Fruit fly (Drosophila melanogaster) whole organism, prepupa: ENCODE data around the gene dah.

ENCODE experiments used
- Blimp-1 ChIP-seq: fragments of 200-800 bp; sonication (Bioruptor generic); optimal IDR thresholded peaks from 3 replicates; lab custom pipeline; 2017; ENCODE audit warnings: missing biosample characterization, missing genetic modification characterization, mild to moderate bottlenecking, moderate library complexity, missing genetic modification reagents
- CG10631 ChIP-seq: fragments of 200-800 bp; sonication (Bioruptor generic); optimal IDR thresholded peaks from 2 replicates; lab custom pipeline; 2016; ENCODE audit warnings: missing biosample characterization, missing genetic modification characterization
- CG10669 ChIP-seq: fragments of 200-800 bp; sonication (Bioruptor generic); optimal IDR thresholded peaks from 3 replicates; lab custom pipeline; 2018; ENCODE audit warnings: missing biosample characterization, mild to moderate bottlenecking, missing genetic modification characterization, moderate library complexity
- CG11294 ChIP-seq: fragments of 200-800 bp; sonication (Bioruptor generic); IDR thresholded peaks from 2 replicates; pipeline ENCODE4 v1.3.6; 2022; ENCODE audit warnings: missing biosample characterization, missing genetic modification characterization
- CG11902 ChIP-seq: fragments of 200-800 bp; sonication (Bioruptor generic); optimal IDR thresholded peaks from 3 replicates; lab custom pipeline; 2016; ENCODE audit warnings: missing biosample characterization, missing genetic modification characterization
- CG15336 ChIP-seq: fragments of 200-800 bp; sonication (Bioruptor generic); IDR thresholded peaks from 2 replicates; pipeline ENCODE4 v1.3.6; 2022; ENCODE audit warnings: missing biosample characterization, missing genetic modification characterization
- CG1621 ChIP-seq: fragments of 200-800 bp; sonication (Bioruptor generic); optimal IDR thresholded peaks from 3 replicates; lab custom pipeline; 2018; ENCODE audit warnings: missing biosample characterization, mild to moderate bottlenecking, missing genetic modification characterization
- CG16779 ChIP-seq: fragments of 200-800 bp; sonication (Bioruptor generic); optimal IDR thresholded peaks from 3 replicates; lab custom pipeline; 2017; ENCODE audit warnings: missing biosample characterization, mild to moderate bottlenecking, missing genetic modification characterization
- CG3032 ChIP-seq: fragments of 200-800 bp; optimal IDR thresholded peaks from 2 replicates; lab custom pipeline; 2019; ENCODE audit warnings: missing biosample characterization, mild to moderate bottlenecking, missing genetic modification characterization, moderate library complexity
- CG34406 ChIP-seq: fragments of 200-800 bp; sonication (Bioruptor generic); optimal IDR thresholded peaks from 3 replicates; lab custom pipeline; 2016; ENCODE audit warnings: missing biosample characterization, missing genetic modification characterization
- CG3919 ChIP-seq: fragments of 200-800 bp; sonication (Bioruptor generic); optimal IDR thresholded peaks from 3 replicates; lab custom pipeline; 2016; ENCODE audit warnings: missing biosample characterization, missing genetic modification characterization
- CG6163 ChIP-seq: fragments of 200-800 bp; sonication (Bioruptor generic); IDR thresholded peaks from 3 replicates; pipeline ENCODE4 v1.3.6; 2022; ENCODE audit warnings: missing biosample characterization, missing genetic modification characterization
- CG6792 ChIP-seq: fragments of 200-800 bp; sonication (Bioruptor generic); optimal IDR thresholded peaks from 3 replicates; lab custom pipeline; 2016; ENCODE audit warnings: missing biosample characterization, missing genetic modification characterization
- CG7368 ChIP-seq: fragments of 200-800 bp; sonication (Bioruptor generic); optimal IDR thresholded peaks from 3 replicates; lab custom pipeline; 2016; ENCODE audit warnings: missing biosample characterization, missing genetic modification characterization
- CG8119 ChIP-seq: fragments of 200-800 bp; sonication (Bioruptor generic); IDR thresholded peaks from 3 replicates; pipeline ENCODE4 v1.3.6; 2022; ENCODE audit warnings: missing biosample characterization, missing genetic modification characterization
- CG8319 ChIP-seq: fragments of 200-800 bp; sonication (Bioruptor generic); optimal IDR thresholded peaks from 3 replicates; lab custom pipeline; 2016; ENCODE audit warnings: missing biosample characterization, missing genetic modification characterization
- CG8632 ChIP-seq: fragments of 200-800 bp; sonication (Bioruptor generic); optimal IDR thresholded peaks from 3 replicates; lab custom pipeline; 2016; ENCODE audit warnings: missing biosample characterization, missing genetic modification characterization
- CG9139 ChIP-seq: fragments of 200-800 bp; sonication (Bioruptor generic); optimal IDR thresholded peaks from 3 replicates; lab custom pipeline; 2017; ENCODE audit warnings: missing biosample characterization, mild to moderate bottlenecking, missing genetic modification characterization
- Eip75B ChIP-seq: fragments of 200-800 bp; sonication (Bioruptor generic); optimal IDR thresholded peaks from 3 replicates; lab custom pipeline; 2016; ENCODE audit warnings: missing biosample characterization, missing genetic modification characterization
- Eip78C ChIP-seq: fragments of 200-800 bp; sonication (Bioruptor generic); peaks from one replicate; lab custom pipeline; 2016; ENCODE audit warnings: missing biosample characterization, missing genetic modification characterization
- Ets21C ChIP-seq: fragments of 200-800 bp; sonication (Bioruptor generic); optimal IDR thresholded peaks from 3 replicates; lab custom pipeline; 2016; ENCODE audit warnings: missing biosample characterization, missing genetic modification characterization
- Ets96B ChIP-seq: fragments of 200-800 bp; optimal IDR thresholded peaks from 2 replicates; lab custom pipeline; 2019; ENCODE audit warnings: missing biosample characterization, mild to moderate bottlenecking, missing genetic modification characterization, moderate library complexity
- Hr38 ChIP-seq: sonication (Bioruptor generic); optimal IDR thresholded peaks from 2 replicates; lab custom pipeline; 2016; ENCODE audit warnings: missing biosample characterization, missing genetic modification characterization
- Hr39 ChIP-seq: fragments of 200-800 bp; sonication (Bioruptor generic); optimal IDR thresholded peaks from 2 replicates; lab custom pipeline; 2016; ENCODE audit warnings: missing biosample characterization, missing genetic modification characterization
- Met ChIP-seq: fragments of 200-800 bp; sonication (Bioruptor generic); optimal IDR thresholded peaks from 3 replicates; lab custom pipeline; 2016; ENCODE audit warnings: missing biosample characterization, missing genetic modification characterization
- Smox ChIP-seq: fragments of 200-800 bp; sonication (Bioruptor generic); optimal IDR thresholded peaks from 3 replicates; lab custom pipeline; 2016; ENCODE audit warnings: missing biosample characterization, missing genetic modification characterization
- Sox102F ChIP-seq: fragments of 200-800 bp; sonication (Bioruptor generic); optimal IDR thresholded peaks from 2 replicates; lab custom pipeline; 2016; ENCODE audit warnings: missing biosample characterization, mild to moderate bottlenecking, missing genetic modification characterization
- Sox14 ChIP-seq: fragments of 200-800 bp; sonication (Bioruptor generic); optimal IDR thresholded peaks from 3 replicates; lab custom pipeline; 2016; ENCODE audit warnings: missing biosample characterization, missing genetic modification characterization
- achi ChIP-seq: fragments of 200-800 bp; sonication (Bioruptor generic); optimal IDR thresholded peaks from 3 replicates; lab custom pipeline; 2016; ENCODE audit warnings: missing biosample characterization, missing genetic modification characterization
- acj6 ChIP-seq: fragments of 200-800 bp; sonication (Bioruptor generic); optimal IDR thresholded peaks from 3 replicates; lab custom pipeline; 2016; ENCODE audit warnings: missing biosample characterization, missing genetic modification characterization
- cyc ChIP-seq: fragments of 200-800 bp; sonication (Bioruptor generic); optimal IDR thresholded peaks from 3 replicates; lab custom pipeline; 2016; ENCODE audit warnings: missing biosample characterization, missing genetic modification characterization
- dac ChIP-seq: fragments of 200-800 bp; sonication (Bioruptor generic); optimal IDR thresholded peaks from 2 replicates; lab custom pipeline; 2017; ENCODE audit warnings: missing biosample characterization, mild to moderate bottlenecking, missing genetic modification characterization
- esn ChIP-seq: fragments of 200-800 bp; sonication (Bioruptor generic); optimal IDR thresholded peaks from 2 replicates; lab custom pipeline; 2016; ENCODE audit warnings: missing biosample characterization, mild to moderate bottlenecking, missing genetic modification characterization, moderate library complexity
- fd59A ChIP-seq: fragments of 200-800 bp; sonication (Bioruptor generic); optimal IDR thresholded peaks from 2 replicates; lab custom pipeline; 2017; ENCODE audit warnings: missing biosample characterization, mild to moderate bottlenecking, missing genetic modification characterization, missing genetic modification reagents
- fd85E ChIP-seq: fragments of 200-800 bp; sonication (Bioruptor generic); optimal IDR thresholded peaks from 3 replicates; lab custom pipeline; 2016; ENCODE audit warnings: missing biosample characterization, missing genetic modification characterization
- fkh ChIP-seq: fragments of 200-800 bp; sonication (Bioruptor generic); optimal IDR thresholded peaks from 3 replicates; lab custom pipeline; 2017; ENCODE audit warnings: missing biosample characterization, mild to moderate bottlenecking, missing genetic modification characterization, moderate library complexity
- lz ChIP-seq: fragments of 200-800 bp; sonication (Bioruptor generic); optimal IDR thresholded peaks from 3 replicates; lab custom pipeline; 2016; ENCODE audit warnings: missing biosample characterization, missing genetic modification characterization
- ss ChIP-seq, 2 experiments: fragments of 200-800 bp; sonication (Bioruptor generic); optimal IDR thresholded peaks; 2 replicates in 1 of 2; 3 replicates in 1 of 2; lab custom pipeline; 2017 to 2018; ENCODE audit warnings: mild to moderate bottlenecking in 2 of 2, missing biosample characterization in 2 of 2, missing genetic modification characterization in 2 of 2, moderate library complexity in 1 of 2
- svp ChIP-seq: fragments of 200-800 bp; sonication (Bioruptor generic); peaks from one replicate; lab custom pipeline; 2016; ENCODE audit warnings: missing biosample characterization, missing genetic modification characterization
- vri ChIP-seq: fragments of 200-800 bp; sonication (Bioruptor generic); optimal IDR thresholded peaks from 3 replicates; lab custom pipeline; 2016; ENCODE audit warnings: missing biosample characterization, mild to moderate bottlenecking, missing genetic modification characterization

The dah gene

DNA sequence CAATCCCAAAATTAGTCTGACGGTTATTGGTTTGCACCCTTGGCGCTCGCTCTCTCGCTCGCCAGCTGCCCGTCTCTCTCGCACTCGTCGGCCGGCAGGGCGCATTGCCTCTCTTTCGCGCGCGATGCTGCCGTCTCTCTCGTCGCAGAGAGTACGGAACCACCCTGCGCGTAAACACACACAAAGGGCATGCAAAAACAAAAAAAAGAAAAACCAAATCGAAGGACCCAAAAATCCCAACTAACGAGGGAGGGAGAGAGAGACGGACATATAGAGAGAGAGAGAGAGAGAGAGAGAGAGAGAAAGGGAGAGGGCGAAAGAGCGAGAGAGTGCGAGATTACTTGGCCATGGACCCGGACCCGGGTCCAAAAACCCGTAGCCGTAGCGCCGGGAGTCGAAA lies 28.3 kb downstream of the dah start:
- TF ChIP-seq cyc (GFP tag; lab: Kevin White, UChicago) (no peak), CG9139 (GFP tag; lab: Kevin White, UChicago) (no peak)
- TF ChIP-seq, all 60 proteins: peak for 0

DNA sequence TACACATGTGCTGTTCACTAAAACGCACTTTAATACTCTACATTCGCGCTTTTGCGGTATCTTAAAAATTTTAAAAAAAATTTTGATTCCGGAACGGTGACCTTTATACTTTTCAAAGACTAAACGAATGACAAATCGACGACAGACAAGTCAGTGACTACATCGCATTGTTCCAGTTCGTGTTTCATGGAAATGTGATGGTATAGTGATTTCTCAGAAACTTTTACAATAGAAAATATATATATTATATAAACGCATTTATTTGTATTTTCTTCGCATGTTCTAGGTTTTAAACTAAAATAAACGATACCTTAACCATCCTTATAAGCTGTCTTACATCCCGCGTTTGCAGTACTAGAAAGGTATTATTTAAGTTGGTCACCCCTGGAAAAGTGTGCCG lies 32.8 kb downstream of the dah start, which contains the start of gene Pp1-13C:
Gene Pp1-13C, minus strand, starts transcription at position 101 of the 400 bp plus-strand sequence.
- TF ChIP-seq fd59A (GFP tag; lab: Kevin White, UChicago) (no peak), CG34406 (GFP tag; lab: Kevin White, UChicago) (no peak), CG6792 (no peak), fd85E (GFP tag; lab: Kevin White, UChicago) (no peak), esn (no peak), vri (GFP tag; lab: Kevin White, UChicago) (no peak), Smox (no peak), fkh (GFP tag; lab: Kevin White, UChicago) (no peak), CG8632 (no peak), CG8319 (no peak), Ets96B (tag; lab: Kevin White, UChicago) (no peak), Hr39 (no peak)

DNA sequence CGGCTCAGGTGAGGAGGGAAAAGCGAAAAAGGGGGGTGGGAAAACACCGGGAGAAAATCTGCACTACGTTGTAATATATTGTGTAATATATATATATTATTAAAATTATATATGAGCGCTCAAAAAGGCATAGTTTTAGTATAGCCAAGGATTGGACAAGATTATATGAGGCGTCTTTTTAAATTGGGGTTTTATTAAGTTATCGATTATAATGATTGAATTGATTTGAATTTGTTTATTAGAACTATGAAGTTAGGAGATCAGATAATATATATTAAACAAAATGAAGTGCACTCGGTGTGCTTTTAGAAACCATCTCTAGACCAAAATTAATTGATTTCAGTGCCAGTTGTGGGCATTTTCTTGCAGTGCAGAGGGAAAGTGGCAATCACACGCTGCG lies 35.5 kb downstream of the dah start:
- TF ChIP-seq CG16779 (tag; lab: Kevin White, UChicago) (no peak), ss (GFP tag; optimal IDR thresholded peaks at IDR 0.05; lab: Kevin White, UChicago) (peak in 1 of 2 experiments; percentile 20), CG11294 (GFP tag; lab: Robert Waterston, UW) (no peak), esn (no peak), CG3032 (tag; lab: Kevin White, UChicago) (peak; percentile 20), CG15336 (no peak), svp (GFP tag; lab: Kevin White, UChicago) (no peak), CG3919 (GFP tag; lab: Kevin White, UChicago) (peak; percentile 12), acj6 (GFP tag; lab: Kevin White, UChicago) (peak; percentile 27), Eip75B (GFP tag; lab: Kevin White, UChicago) (no peak), CG9139 (GFP tag; lab: Kevin White, UChicago) (no peak), CG8319 (no peak), lz (GFP tag; lab: Kevin White, UChicago) (no peak), CG7368 (GFP tag; lab: Kevin White, UChicago) (no peak), Blimp-1 (no peak), Ets21C (GFP tag; lab: Kevin White, UChicago) (no peak), Met (GFP tag; lab: Kevin White, UChicago) (no peak), Eip78C (GFP tag; lab: Kevin White, UChicago) (peak; percentile 21)

DNA sequence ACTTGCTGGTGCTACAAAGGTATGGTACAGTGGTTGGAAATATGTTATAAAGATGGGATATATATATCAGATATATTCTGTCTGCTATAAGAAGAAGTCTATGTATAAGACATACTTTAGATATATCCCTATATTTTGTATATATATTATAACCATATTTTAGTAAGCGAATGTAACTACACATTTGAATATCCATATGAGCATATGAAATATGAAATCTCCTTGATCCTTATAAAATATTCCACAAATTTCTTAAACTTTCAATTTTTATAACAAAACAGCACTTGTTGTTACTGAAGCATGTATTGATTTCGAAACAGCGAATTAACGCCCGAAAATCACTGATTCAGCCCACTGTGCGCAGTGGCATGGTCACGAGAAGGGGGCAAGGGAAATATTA lies 36.3 kb downstream of the dah start:
- TF ChIP-seq Sox102F: no peak
- no peak for TF ChIP-seq Hr39
- no peak for TF ChIP-seq achi (GFP tag; lab: Kevin White, UChicago)
- no peak for TF ChIP-seq CG11902 (GFP tag; lab: Kevin White, UChicago)
- no peak for TF ChIP-seq lz (GFP tag; lab: Kevin White, UChicago)
- no peak for TF ChIP-seq CG8119 (GFP tag; lab: Robert Waterston, UW)
- TF ChIP-seq Hr38 (GFP tag; lab: Kevin White, UChicago): no peak
- no peak for TF ChIP-seq Eip78C (GFP tag; lab: Kevin White, UChicago)
- peak; percentile 47 for TF ChIP-seq acj6 (GFP tag; lab: Kevin White, UChicago)
- no peak for TF ChIP-seq CG10631
- no peak for TF ChIP-seq Sox14
- no peak for TF ChIP-seq dac (GFP tag; lab: Kevin White, UChicago)
- TF ChIP-seq CG6163 (GFP tag; lab: Robert Waterston, UW): no peak
- peak; percentile 4 for TF ChIP-seq CG10669 (GFP tag; lab: Kevin White, UChicago)
- TF ChIP-seq CG1621 (tag; lab: Kevin White, UChicago): no peak
- peak; percentile 55 for TF ChIP-seq svp (GFP tag; lab: Kevin White, UChicago)
